Worm (Caenorhabditis elegans): ENCODE data around the gene fbxa-147.

fbxa-147 gene

DNA sequence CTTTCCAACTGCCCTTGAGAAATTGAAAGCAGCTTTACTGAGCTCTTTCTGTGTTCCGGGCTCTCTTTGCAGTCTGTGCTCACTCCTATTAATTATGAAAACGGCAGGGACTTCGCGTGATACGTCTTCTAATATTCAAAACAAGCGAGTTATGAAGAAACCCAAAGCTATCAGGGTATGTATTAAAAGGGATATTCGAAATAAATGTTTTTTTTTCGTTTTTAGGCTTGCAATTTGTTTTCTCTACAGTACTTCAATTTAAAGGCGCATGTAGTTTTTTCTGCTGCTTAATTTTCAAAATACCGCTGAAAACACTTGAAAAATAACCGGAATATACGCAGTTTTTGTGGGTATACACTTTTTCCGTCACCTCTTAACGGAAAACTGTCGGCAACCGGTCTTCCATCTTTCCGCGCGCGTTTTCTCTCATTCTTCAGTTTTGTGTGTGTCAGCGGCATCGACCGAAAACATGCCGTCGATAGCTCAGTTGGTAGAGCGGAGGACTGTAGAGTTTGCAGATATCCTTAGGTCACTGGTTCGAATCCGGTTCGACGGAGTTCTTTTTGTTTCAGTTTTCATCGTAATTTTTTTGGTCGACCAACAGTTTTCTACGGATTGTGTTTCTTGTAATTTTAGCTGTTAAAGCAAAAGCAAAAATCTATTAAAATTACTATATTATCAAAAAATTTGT is 27.1 kb upstream of the fbxa-147 start, which contains the start of gene gasr-8:
gasr-8 (plus strand) TSS at position 51 of the 691 bp plus-strand sequence.
- peak; percentile 20 for TF ChIP-seq nhr-85 (tag)
- no peak for TF ChIP-seq mef-2 (tag; optimal IDR thresholded peaks at IDR 0.05)
- TF ChIP-seq lin-35 (GFP tag; optimal IDR thresholded peaks at IDR 0.05): peak in 1 of 2 experiments; percentile 16
- no peak for TF ChIP-seq fkh-4 (tag; optimal IDR thresholded peaks at IDR 0.05; ENCODE audit: borderline replicate concordance)
- no peak for TF ChIP-seq grh-1 (GFP tag; IDR thresholded peaks at IDR 0.05)
- no peak for TF ChIP-seq efl-1 (optimal IDR thresholded peaks at IDR 0.05)
- TF ChIP-seq efl-1 (GFP tag; optimal IDR thresholded peaks at IDR 0.05 in 1 of 2): peak in 1 of 2 experiments; percentile 41
- TF ChIP-seq fkh-8 (tag; optimal IDR thresholded peaks at IDR 0.05): peak; percentile 54

DNA sequence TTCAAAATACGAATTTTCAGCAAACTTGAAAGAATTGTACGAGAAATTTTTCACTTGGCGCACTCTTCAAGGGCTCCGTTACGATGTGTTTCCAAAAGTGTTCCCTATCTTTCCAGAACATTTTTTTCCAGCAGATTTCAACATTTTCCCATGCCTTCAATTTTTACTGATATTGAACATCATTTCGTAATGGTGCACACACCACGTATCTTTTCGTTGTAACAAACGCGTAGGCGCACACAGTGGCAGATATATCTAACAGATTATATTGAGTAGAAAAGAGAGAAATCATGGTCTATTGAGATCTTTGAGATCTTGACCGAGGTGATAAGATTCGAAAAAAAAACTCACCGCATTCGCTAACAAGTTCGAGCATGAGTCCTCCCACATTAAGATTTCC is 20.6 kb upstream of the fbxa-147 start:
- peak; percentile 71 for TF ChIP-seq pag-3 (tag; optimal IDR thresholded peaks at IDR 0.05; ENCODE audit: borderline replicate concordance, insufficient read depth)
- TF ChIP-seq sup-37 (GFP tag; optimal IDR thresholded peaks at IDR 0.05): no peak
- peak; percentile 22 for TF ChIP-seq rnt-1 (tag; optimal IDR thresholded peaks at IDR 0.05)
- no peak for TF ChIP-seq egl-27 (tag; optimal IDR thresholded peaks at IDR 0.05)
- no peak for TF ChIP-seq nhr-85 (tag)
- TF ChIP-seq F16B12.6 (tag; optimal IDR thresholded peaks at IDR 0.05): no peak
- no peak for TF ChIP-seq nhr-12 (tag; optimal IDR thresholded peaks at IDR 0.05)
- no peak for TF ChIP-seq fkh-4 (tag; optimal IDR thresholded peaks at IDR 0.05; ENCODE audit: borderline replicate concordance)
- TF ChIP-seq unc-86 (tag; optimal IDR thresholded peaks at IDR 0.05): no peak
- no peak for TF ChIP-seq tbx-2 (tag; optimal IDR thresholded peaks at IDR 0.05)
- no peak for TF ChIP-seq nhr-19 (GFP tag; conservative IDR thresholded peaks at IDR 0.05)

DNA sequence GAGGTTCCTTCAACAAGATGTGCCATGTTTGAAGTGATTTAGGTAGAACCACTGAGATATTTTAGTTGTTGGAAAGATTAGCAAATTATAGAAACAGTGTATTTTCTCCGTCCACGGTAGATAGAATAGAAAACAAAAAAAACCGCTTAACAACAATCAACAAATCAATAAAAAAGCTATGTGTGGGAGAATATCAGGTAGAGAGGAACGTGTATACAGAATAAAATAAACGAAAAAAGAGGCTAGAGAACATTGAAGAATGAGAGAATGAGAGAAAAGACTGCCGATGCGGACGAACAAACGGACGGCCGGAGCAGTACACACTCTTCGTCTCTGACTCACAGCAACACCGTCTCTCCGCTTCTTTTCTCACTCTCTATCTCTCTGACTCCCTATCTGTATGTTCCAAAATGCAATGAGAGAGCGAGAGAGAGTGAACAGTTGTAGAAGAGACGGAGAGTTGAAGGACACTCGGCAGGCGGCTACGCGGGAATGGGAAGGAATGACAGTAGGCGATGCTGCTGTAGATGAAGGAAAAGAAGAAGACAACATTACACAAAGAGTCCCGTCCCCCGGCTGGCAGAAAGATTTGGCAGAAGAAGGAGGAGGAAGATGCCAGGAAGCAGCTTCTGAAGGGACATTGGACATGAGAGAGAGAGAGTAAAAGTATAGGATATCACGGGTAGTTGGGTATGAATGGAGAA is 19.5 kb upstream of the fbxa-147 start, which contains the start of gene unc-112:
unc-112 (minus strand) TSS at position 51 of the 704 bp plus-strand sequence.
- TF ChIP-seq lir-3 (tag; optimal IDR thresholded peaks at IDR 0.05; ENCODE audit: poor library complexity): peak; percentile 12
- peak; percentile 18 for TF ChIP-seq unc-86 (tag; optimal IDR thresholded peaks at IDR 0.05)
- no peak for TF ChIP-seq egl-13 (tag; optimal IDR thresholded peaks at IDR 0.05)
- peak; percentile 57 to 65 for TF ChIP-seq lin-35 (GFP tag; optimal IDR thresholded peaks at IDR 0.05)
- TF ChIP-seq dsc-1 (tag; optimal IDR thresholded peaks at IDR 0.05): peak; percentile 68
- TF ChIP-seq F16B12.6 (tag; optimal IDR thresholded peaks at IDR 0.05): peak; percentile 18
- TF ChIP-seq lsy-2 (tag; optimal IDR thresholded peaks at IDR 0.05): peak; percentile 46 to 84
- TF ChIP-seq efl-1 (optimal IDR thresholded peaks at IDR 0.05): peak; percentile 67 to 75
- peak; percentile 40 to 94 for TF ChIP-seq efl-1 (GFP tag; optimal IDR thresholded peaks at IDR 0.05 in 1 of 2)
- TF ChIP-seq nhr-85 (tag): peak; percentile 41
- TF ChIP-seq mep-1 (tag; optimal IDR thresholded peaks at IDR 0.05): peak; percentile 92
- TF ChIP-seq ceh-82 (tag; optimal IDR thresholded peaks at IDR 0.05): peak; percentile 33 to 45 (median 38)
- TF ChIP-seq nhr-90 (tag; optimal IDR thresholded peaks at IDR 0.05; ENCODE audit: poor library complexity): peak; percentile 53
- TF ChIP-seq nhr-237 (tag; optimal IDR thresholded peaks at IDR 0.05): no peak
- TF ChIP-seq skn-1 (tag; optimal IDR thresholded peaks at IDR 0.05): peak; percentile 47
- peak; percentile 47 for TF ChIP-seq xbp-1 (tag; optimal IDR thresholded peaks at IDR 0.05)
- TF ChIP-seq nhr-77 (tag; optimal IDR thresholded peaks at IDR 0.05): no peak
- no peak for TF ChIP-seq zip-4 (GFP tag; optimal IDR thresholded peaks at IDR 0.05)
- TF ChIP-seq fkh-10 (GFP tag; optimal IDR thresholded peaks at IDR 0.05): peak; percentile 5
- peak; percentile 98 for TF ChIP-seq lin-14 (GFP tag; optimal IDR thresholded peaks at IDR 0.05)
- peak; percentile 99 for TF ChIP-seq pag-3 (tag; optimal IDR thresholded peaks at IDR 0.05; ENCODE audit: borderline replicate concordance, insufficient read depth)
- TF ChIP-seq tbx-2 (tag; optimal IDR thresholded peaks at IDR 0.05): peak; percentile 33
- TF ChIP-seq ceh-88 (GFP tag; IDR thresholded peaks at IDR 0.05): no peak
- no peak for TF ChIP-seq Y116A8C.19 (tag; optimal IDR thresholded peaks at IDR 0.05; ENCODE audit: borderline replicate concordance)
- peak; percentile 52 for TF ChIP-seq C16A3.4 (tag; optimal IDR thresholded peaks at IDR 0.05)
- peak in 1 of 2 experiments; percentile 50 for TF ChIP-seq mdl-1 (tag; optimal IDR thresholded peaks at IDR 0.05)
- TF ChIP-seq hlh-4 (tag; optimal IDR thresholded peaks at IDR 0.05): no peak
- TF ChIP-seq dpl-1 (GFP tag; optimal IDR thresholded peaks at IDR 0.05): peak; percentile 41 to 62 (median 44)
- TF ChIP-seq snpc-4 (tag; optimal IDR thresholded peaks at IDR 0.05): peak; percentile 60
- peak in 1 of 6 experiments; percentile 6 for TF ChIP-seq elt-3 (tag; optimal IDR thresholded peaks at IDR 0.05)
- TF ChIP-seq egl-27 (tag; optimal IDR thresholded peaks at IDR 0.05): peak in 1 of 2 experiments; percentile 42
- TF ChIP-seq nhr-76 (tag; optimal IDR thresholded peaks at IDR 0.05): no peak
- TF ChIP-seq nhr-11 (tag; optimal IDR thresholded peaks at IDR 0.05): peak; percentile 37
- TF ChIP-seq jun-1 (tag; optimal IDR thresholded peaks at IDR 0.05): peak; percentile 49
- TF ChIP-seq blmp-1 (tag; optimal IDR thresholded peaks at IDR 0.05): peak; percentile 51
- no peak for TF ChIP-seq ama-1 (optimal IDR thresholded peaks at IDR 0.05)
